Fruit fly (Drosophila melanogaster) Kc167 (cell line): ENCODE results near the gene CG46511.
"Not testable (repeated sequence)": the region's sequence is repeated elsewhere in the genome, so short reads cannot be mapped to it uniquely, and the experiment has no call there.

ENCODE experiments used
- Myc ChIP-seq: fragments of >200 bp; optimal IDR thresholded peaks from 2 replicates; lab custom pipeline; 2017; ENCODE audit warnings: missing external identifiers
- Sin3A ChIP-seq: fragments of >200 bp; optimal IDR thresholded peaks from 2 replicates; lab custom pipeline; 2018; ENCODE audit warnings: missing external identifiers
- h ChIP-seq: fragments of >200 bp; optimal IDR thresholded peaks from 3 replicates; lab custom pipeline; 2018; ENCODE audit warnings: missing external identifiers
- insv ChIP-seq: fragments of >200 bp; optimal IDR thresholded peaks from 3 replicates; lab custom pipeline; 2018; ENCODE audit warnings: missing external identifiers
- psq ChIP-seq: fragments of >200 bp; optimal IDR thresholded peaks from 2 replicates; lab custom pipeline; 2017; ENCODE audit warnings: missing external identifiers
- ttk ChIP-seq: sonication (Bioruptor generic); optimal IDR thresholded peaks from 2 replicates; lab custom pipeline; 2017; ENCODE audit warnings: missing external identifiers

dm6 chrX:22217079-22217478, 34.8 kb downstream of the CG46511 start, which contains the start of gene CG46517:
- TF ChIP-seq h (lab: Kevin White, UChicago); Myc (lab: Kevin White, UChicago); Sin3A (lab: Kevin White, UChicago); insv; psq (lab: Kevin White, UChicago); ttk (lab: Kevin White, UChicago): not testable (repeated sequence)
